Fruit fly (Drosophila melanogaster): ENCODE results near the gene Npc2c.

The Npc2c gene

DNA sequence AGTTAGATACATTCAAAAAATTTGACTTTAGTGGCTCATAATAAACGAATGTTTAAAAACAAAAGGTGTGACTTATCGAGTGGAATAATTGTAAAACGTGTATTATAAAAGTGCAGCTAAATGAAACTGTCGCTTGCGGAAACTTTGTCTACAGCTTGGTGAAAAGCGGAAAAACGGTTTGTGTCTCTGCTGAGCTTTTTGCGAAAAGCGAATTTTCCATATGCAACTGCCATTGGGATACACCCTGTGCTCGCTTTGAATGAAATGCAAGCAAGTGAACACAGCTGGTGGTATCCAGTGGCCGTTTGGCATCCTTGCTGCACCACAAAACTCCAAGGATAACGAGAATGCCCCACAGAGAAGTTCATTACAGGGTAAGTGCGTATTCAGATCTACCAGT, 30.9 kb downstream of the Npc2c start:
- no peak for TF ChIP-seq CG4282 (GFP tag; optimal IDR thresholded peaks at IDR 0.05)
- TF ChIP-seq NfI (GFP tag; optimal IDR thresholded peaks at IDR 0.05) = no peak
- TF ChIP-seq CTCF (GFP tag; optimal IDR thresholded peaks at IDR 0.05) = peak; percentile 76
- no peak for TF ChIP-seq CG13296 (GFP tag; optimal IDR thresholded peaks at IDR 0.05)
- 0 out of 4 replicates have a peak, but pooled peaks have one; percentile 15 for TF ChIP-seq chinmo (GFP tag; IDR thresholded peaks at IDR 0.05; ENCODE audit: partially characterized antibody)
- peak; percentile 8 for TF ChIP-seq Med (GFP tag)
- TF ChIP-seq CG6254 (GFP tag; optimal IDR thresholded peaks at IDR 0.05) = peak; percentile 94
- 0 out of 3 replicates have a peak, but pooled peaks have one; percentile 12 for TF ChIP-seq CG2199 (GFP tag; IDR thresholded peaks at IDR 0.05)

dm6 chr3R:10091513-10091912, 31.5 kb downstream of the Npc2c start:
- TF ChIP-seq Six4 (GFP tag; optimal IDR thresholded peaks at IDR 0.05) (no peak), CG34376 (GFP tag; optimal IDR thresholded peaks at IDR 0.05) (no peak), CG17328 (GFP tag; IDR thresholded peaks at IDR 0.05) (no peak), sc (optimal IDR thresholded peaks at IDR 0.05) (no peak), sc (GFP tag; optimal IDR thresholded peaks at IDR 0.05) (no peak), CG7928 (GFP tag; optimal IDR thresholded peaks at IDR 0.05) (no peak), CG2116 (GFP tag; optimal IDR thresholded peaks at IDR 0.05) (no peak), CG11560 (tag; IDR thresholded peaks at IDR 0.05) (no peak)

dm6 chr3R:10093252-10094030, 33.4 kb downstream of the Npc2c start:
- TF ChIP-seq CG7963 (GFP tag; IDR thresholded peaks at IDR 0.05; ENCODE audit: partially characterized antibody) (no peak), CG3163 (GFP tag; optimal IDR thresholded peaks at IDR 0.05) (peak; percentile 9), CG8388 (GFP tag; optimal IDR thresholded peaks at IDR 0.05) (no peak), schlank (tag; optimal IDR thresholded peaks at IDR 0.05) (no peak), CrebB (tag; optimal IDR thresholded peaks at IDR 0.05) (no peak), bigmax (GFP tag; optimal IDR thresholded peaks at IDR 0.05) (no peak), sima (GFP tag; optimal IDR thresholded peaks at IDR 0.05) (no peak), kah (GFP tag; optimal IDR thresholded peaks at IDR 0.05) (no peak), Dbx (GFP tag; IDR thresholded peaks at IDR 0.05) (peak; percentile 40; the same call in 1 of the 3 replicates), CG13287 (GFP tag; IDR thresholded peaks at IDR 0.05; ENCODE audit: partially characterized antibody) (peak; percentile 44), CG17568 (GFP tag; optimal IDR thresholded peaks at IDR 0.05) (no peak), crol (GFP tag; IDR thresholded peaks at IDR 0.05) (no peak), E2f1 (GFP tag; IDR thresholded peaks at IDR 0.05) (no peak), tx (GFP tag; optimal IDR thresholded peaks at IDR 0.05) (no peak), CG8290 (GFP tag; optimal IDR thresholded peaks at IDR 0.05) (no peak), CG8290 (tag; optimal IDR thresholded peaks at IDR 0.05) (peak in 1 of 2 experiments; percentile 14), dan (GFP tag; IDR thresholded peaks at IDR 0.05) (no peak), unc-4 (GFP tag; IDR thresholded peaks at IDR 0.05; ENCODE audit: partially characterized antibody) (no peak), unpg (GFP tag; optimal IDR thresholded peaks at IDR 0.05) (peak; percentile 19), odd (GFP tag; optimal IDR thresholded peaks at IDR 0.05) (no peak), da (GFP tag; optimal IDR thresholded peaks at IDR 0.05) (no peak), CG18011 (GFP tag; optimal IDR thresholded peaks at IDR 0.05) (no peak), ATbp (GFP tag; optimal IDR thresholded peaks at IDR 0.05) (no peak), CG31441 (GFP tag; IDR thresholded peaks at IDR 0.05) (peak; percentile 21; the same call in 1 of the 2 replicates), CG2712 (tag; optimal IDR thresholded peaks at IDR 0.05) (no peak), crp (GFP tag; optimal IDR thresholded peaks at IDR 0.05) (peak in 1 of 2 experiments; percentile 58), Rx (GFP tag; IDR thresholded peaks at IDR 0.05) (no peak), gsb (GFP tag; IDR thresholded peaks at IDR 0.05) (no peak), Doc2 (GFP tag; IDR thresholded peaks at IDR 0.05) (no peak), jigr1 (GFP tag; IDR thresholded peaks at IDR 0.05) (no peak), CG12659 (GFP tag; optimal IDR thresholded peaks at IDR 0.05) (no peak), ranshi (GFP tag; IDR thresholded peaks at IDR 0.05) (no peak)

All from whole organism, embryonic.